Fruit fly (Drosophila melanogaster): ENCODE results near the gene CG42795.
A peak's percentile ranks its signal among the peaks of the same experiment; 100 is the strongest.

DNA sequence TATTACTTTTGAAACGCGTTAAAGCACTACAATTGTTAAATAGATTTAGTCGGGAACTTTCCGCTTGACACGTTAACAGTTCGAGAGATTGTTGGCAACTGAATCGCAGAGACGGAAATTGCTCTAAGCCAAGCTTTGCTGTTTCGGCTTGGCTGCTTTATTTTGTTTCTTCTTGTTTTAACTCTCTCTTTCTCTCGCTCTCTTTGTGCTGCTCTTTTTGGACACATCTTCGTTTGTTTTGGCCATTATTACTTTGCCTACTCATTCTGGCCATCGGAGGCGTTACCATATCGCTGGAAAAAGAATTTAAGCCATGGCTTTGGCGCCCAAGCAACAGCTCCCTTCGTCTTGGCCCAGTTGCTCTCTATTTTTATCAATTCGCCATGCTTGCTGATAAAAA is 36.0 kb upstream of the CG42795 start, which contains the start of gene CG12814:
- no peak for TF ChIP-seq CG10631 (GFP tag; optimal IDR thresholded peaks at IDR 0.05)
- TF ChIP-seq Smox (GFP tag; optimal IDR thresholded peaks at IDR 0.05), result no peak
- TF ChIP-seq CG1621 (tag; optimal IDR thresholded peaks at IDR 0.05), result peak; percentile 55
- no peak for TF ChIP-seq OdsH (GFP tag; optimal IDR thresholded peaks at IDR 0.05)
- TF ChIP-seq net (GFP tag; optimal IDR thresholded peaks at IDR 0.05), result peak; percentile 46
- TF ChIP-seq CG16779 (tag; optimal IDR thresholded peaks at IDR 0.05), result peak; percentile 69
- TF ChIP-seq CG3919 (GFP tag; optimal IDR thresholded peaks at IDR 0.05), result peak; percentile 40
- peak; percentile 50 for TF ChIP-seq Sox102F (GFP tag; optimal IDR thresholded peaks at IDR 0.05)
- TF ChIP-seq cyc (GFP tag; optimal IDR thresholded peaks at IDR 0.05), result no peak
- TF ChIP-seq Hr39 (GFP tag; optimal IDR thresholded peaks at IDR 0.05), result no peak
- no peak for TF ChIP-seq CG6854 (GFP tag; optimal IDR thresholded peaks at IDR 0.05)
- no peak for TF ChIP-seq CG8319 (GFP tag; optimal IDR thresholded peaks at IDR 0.05)
- TF ChIP-seq spab (GFP tag; optimal IDR thresholded peaks at IDR 0.05), result peak; percentile 15
- peak; percentile 2 for TF ChIP-seq Sox14 (GFP tag; optimal IDR thresholded peaks at IDR 0.05)

Data from whole organism, prepupa.